Fruit fly (Drosophila melanogaster) whole organism, embryonic: Measurements from ENCODE around the gene mora.

Experiments
- Blimp-1 ChIP-seq: fragments of 200-800 bp; sonication (Bioruptor generic); optimal IDR thresholded peaks from 3 replicates; lab custom pipeline; 2018; ENCODE audit warnings: missing biosample characterization, missing genetic modification characterization, mild to moderate bottlenecking, moderate library complexity, missing genetic modification reagents
- C15 ChIP-seq: fragments of 200-800 bp; sonication (Bioruptor generic); IDR thresholded peaks from 3 replicates; pipeline ENCODE4 v1.3.6; 2022; ENCODE audit warnings: missing biosample characterization, missing genetic modification characterization
- CG11560 ChIP-seq: fragments of 200-800 bp; sonication (Bioruptor generic); IDR thresholded peaks from 3 replicates; pipeline ENCODE4 v1.3.6; 2022; ENCODE audit warnings: missing biosample characterization, missing genetic modification characterization
- CG12236 ChIP-seq: fragments of 200-800 bp; sonication (Bioruptor generic); optimal IDR thresholded peaks from 2 replicates; lab custom pipeline; 2016; ENCODE audit warnings: missing biosample characterization, missing genetic modification characterization
- CG1233 ChIP-seq: fragments of 200-800 bp; sonication (Bioruptor generic); optimal IDR thresholded peaks from 4 replicates; lab custom pipeline; 2018; ENCODE audit warnings: missing biosample characterization, mild to moderate bottlenecking, missing genetic modification characterization
- CG13287 ChIP-seq: fragments of 200-800 bp; sonication (Bioruptor generic); IDR thresholded peaks from 2 replicates; pipeline ENCODE4 v1.3.6; 2022; ENCODE audit warnings: missing biosample characterization, missing genetic modification characterization; ENCODE audit not compliant: partially characterized antibody
- CG14014 ChIP-seq: fragments of 200-800 bp; sonication (Bioruptor generic); IDR thresholded peaks from 2 replicates; pipeline ENCODE4 v1.3.6; 2022; ENCODE audit warnings: missing biosample characterization, missing genetic modification characterization
- CG1647 ChIP-seq: fragments of 200-800 bp; sonication (Bioruptor generic); optimal IDR thresholded peaks from 3 replicates; lab custom pipeline; 2016; ENCODE audit warnings: missing biosample characterization, missing genetic modification characterization
- CG16779 ChIP-seq: fragments of 200-800 bp; sonication (Bioruptor generic); IDR thresholded peaks from 2 replicates; pipeline ENCODE4 v1.3.6; 2022; ENCODE audit warnings: missing biosample characterization, missing genetic modification characterization
- CG18764 ChIP-seq: fragments of 200-800 bp; sonication (Bioruptor generic); optimal IDR thresholded peaks from 3 replicates; lab custom pipeline; 2016; ENCODE audit warnings: missing biosample characterization, missing genetic modification characterization
- CG2678 ChIP-seq: fragments of 200-800 bp; sonication (Bioruptor generic); optimal IDR thresholded peaks from 3 replicates; lab custom pipeline; 2019; ENCODE audit warnings: missing biosample characterization, mild to moderate bottlenecking, missing genetic modification characterization, moderate library complexity
- CG2875 ChIP-seq: fragments of 200-800 bp; sonication (Bioruptor generic); optimal IDR thresholded peaks from 2 replicates; lab custom pipeline; 2017; ENCODE audit warnings: missing biosample characterization, mild to moderate bottlenecking, missing genetic modification characterization, missing genetic modification reagents
- CG3065 ChIP-seq: fragments of 200-800 bp; sonication (Bioruptor generic); optimal IDR thresholded peaks from 2 replicates; lab custom pipeline; 2016; ENCODE audit warnings: missing biosample characterization, missing genetic modification characterization
- CG31224 ChIP-seq: fragments of 200-800 bp; sonication (Bioruptor generic); IDR thresholded peaks from 2 replicates; pipeline ENCODE4 v1.3.6; 2022; ENCODE audit warnings: missing biosample characterization, missing genetic modification characterization
- CG43689 ChIP-seq: fragments of 200-800 bp; sonication (Bioruptor generic); IDR thresholded peaks from 2 replicates; pipeline ENCODE4 v1.3.6; 2022; ENCODE audit warnings: missing biosample characterization, missing genetic modification characterization
- CG4730 ChIP-seq: fragments of 200-800 bp; sonication (Bioruptor generic); IDR thresholded peaks from 2 replicates; pipeline ENCODE4 v1.3.6; 2022; ENCODE audit warnings: missing biosample characterization, missing genetic modification characterization
- CG6813 ChIP-seq: fragments of 200-800 bp; sonication (Bioruptor generic); optimal IDR thresholded peaks from 2 replicates; lab custom pipeline; 2017; ENCODE audit warnings: missing biosample characterization, missing genetic modification characterization, mild to moderate bottlenecking, moderate library complexity, missing genetic modification reagents
- CG7357 ChIP-seq: fragments of 200-800 bp; sonication (Bioruptor generic); IDR thresholded peaks from 3 replicates; pipeline ENCODE4 v1.3.6; 2022; ENCODE audit warnings: missing biosample characterization, missing genetic modification characterization
- CG7745 ChIP-seq: fragments of 200-800 bp; sonication (Bioruptor generic); optimal IDR thresholded peaks from 2 replicates; lab custom pipeline; 2018; ENCODE audit warnings: missing biosample characterization, mild to moderate bottlenecking, missing genetic modification characterization, moderate library complexity
- CG7839 ChIP-seq: fragments of 200-800 bp; sonication (Bioruptor generic); optimal IDR thresholded peaks from 3 replicates; lab custom pipeline; 2018; ENCODE audit warnings: missing biosample characterization, mild to moderate bottlenecking, missing genetic modification characterization, moderate library complexity
- Dip2 ChIP-seq: fragments of 200-800 bp; sonication (Bioruptor generic); IDR thresholded peaks from 2 replicates; pipeline ENCODE4 v1.3.6; 2022; ENCODE audit warnings: missing biosample characterization, missing genetic modification characterization
- Doc3 ChIP-seq: fragments of 200-800 bp; sonication (Bioruptor generic); IDR thresholded peaks from 3 replicates; pipeline ENCODE4 v1.3.6; 2022; ENCODE audit warnings: missing biosample characterization, missing genetic modification characterization; ENCODE audit not compliant: partially characterized antibody
- Fer3 ChIP-seq: fragments of 200-800 bp; sonication (Bioruptor generic); optimal IDR thresholded peaks from 2 replicates; lab custom pipeline; 2018; ENCODE audit warnings: missing biosample characterization, mild to moderate bottlenecking, missing genetic modification characterization, moderate library complexity
- Gsc ChIP-seq: fragments of 200-800 bp; sonication (Bioruptor generic); IDR thresholded peaks from 2 replicates; pipeline ENCODE4 v1.3.6; 2022; ENCODE audit warnings: missing biosample characterization, missing genetic modification characterization
- Gug ChIP-seq: fragments of 200-800 bp; sonication (Bioruptor generic); IDR thresholded peaks from 4 replicates; pipeline ENCODE4 v1.3.6; 2022; ENCODE audit warnings: missing biosample characterization, missing genetic modification characterization
- H2.0 ChIP-seq: fragments of 200-800 bp; sonication (Bioruptor generic); IDR thresholded peaks from 2 replicates; pipeline ENCODE4 v1.3.6; 2022; ENCODE audit warnings: missing biosample characterization, missing genetic modification characterization
- HLH54F ChIP-seq: fragments of 200-800 bp; sonication (Bioruptor generic); optimal IDR thresholded peaks from 3 replicates; lab custom pipeline; 2016; ENCODE audit warnings: missing biosample characterization, missing genetic modification characterization
- Hr78 ChIP-seq, 2 experiments: fragments of 200-800 bp in 1 of 2; fragments of >200 bp in 1 of 2; sonication (Bioruptor generic) in 1 of 2; optimal IDR thresholded peaks; 2 replicates each; lab custom pipeline; 2017 to 2019; ENCODE audit warnings: missing biosample characterization in 2 of 2, missing genetic modification characterization in 2 of 2, mild to moderate bottlenecking in 1 of 2, moderate library complexity in 1 of 2
- Kr ChIP-seq: fragments of 200-800 bp; sonication (Bioruptor generic); optimal IDR thresholded peaks from 2 replicates; lab custom pipeline; 2017; ENCODE audit warnings: missing biosample characterization, mild to moderate bottlenecking, missing genetic modification characterization
- MBD-R2 ChIP-seq: fragments of 200-800 bp; sonication (Bioruptor generic); IDR thresholded peaks from 2 replicates; pipeline ENCODE4 v1.3.6; 2022; ENCODE audit warnings: missing biosample characterization, missing genetic modification characterization
- Mes4 ChIP-seq: fragments of 200-800 bp; sonication (Bioruptor generic); optimal IDR thresholded peaks from 2 replicates; lab custom pipeline; 2016; ENCODE audit warnings: missing biosample characterization, missing genetic modification characterization
- Ptx1 ChIP-seq: fragments of 200-800 bp; sonication (Bioruptor generic); IDR thresholded peaks from 2 replicates; pipeline ENCODE4 v1.3.6; 2022; ENCODE audit warnings: missing biosample characterization, missing genetic modification characterization
- Spps ChIP-seq: fragments of 200-800 bp; sonication (Bioruptor generic); optimal IDR thresholded peaks from 2 replicates; lab custom pipeline; 2018; ENCODE audit warnings: missing biosample characterization, mild to moderate bottlenecking, missing genetic modification characterization
- ase ChIP-seq: fragments of 200-800 bp; sonication (Bioruptor generic); IDR thresholded peaks from 3 replicates; pipeline ENCODE4 v1.3.6; 2022; ENCODE audit warnings: missing biosample characterization, missing genetic modification characterization
- chinmo ChIP-seq: fragments of 200-800 bp; sonication (Bioruptor generic); IDR thresholded peaks from 4 replicates; pipeline ENCODE4 v1.3.6; 2022; ENCODE audit warnings: missing biosample characterization, missing genetic modification characterization; ENCODE audit not compliant: partially characterized antibody
- crol ChIP-seq: fragments of 200-800 bp; sonication (Bioruptor generic); IDR thresholded peaks from 2 replicates; pipeline ENCODE4 v1.3.6; 2022; ENCODE audit warnings: missing biosample characterization, missing genetic modification characterization
- dmrt11E ChIP-seq: fragments of 200-800 bp; sonication (Bioruptor generic); optimal IDR thresholded peaks from 3 replicates; lab custom pipeline; 2018; ENCODE audit warnings: missing biosample characterization, mild to moderate bottlenecking, missing genetic modification characterization, moderate library complexity
- fu2 ChIP-seq: fragments of 200-800 bp; sonication (Bioruptor generic); optimal IDR thresholded peaks from 2 replicates; lab custom pipeline; 2016; ENCODE audit warnings: missing biosample characterization, missing genetic modification characterization
- gce ChIP-seq: fragments of 200-800 bp; sonication (Bioruptor generic); IDR thresholded peaks from 3 replicates; pipeline ENCODE4 v1.3.6; 2022; ENCODE audit warnings: missing biosample characterization, missing genetic modification characterization
- gcm2 ChIP-seq: fragments of 200-800 bp; sonication (Bioruptor generic); optimal IDR thresholded peaks from 2 replicates; lab custom pipeline; 2016; ENCODE audit warnings: missing biosample characterization, missing genetic modification characterization
- her ChIP-seq: fragments of 200-800 bp; sonication (Bioruptor generic); optimal IDR thresholded peaks from 2 replicates; lab custom pipeline; 2016; ENCODE audit warnings: missing biosample characterization, missing genetic modification characterization
- hth ChIP-seq: fragments of >200 bp; optimal IDR thresholded peaks from 2 replicates; lab custom pipeline; 2017; ENCODE audit warnings: inconsistent platforms
- mld ChIP-seq: fragments of 200-800 bp; sonication (Bioruptor generic); IDR thresholded peaks from 3 replicates; pipeline ENCODE4 v1.3.6; 2022; ENCODE audit warnings: missing biosample characterization, missing genetic modification characterization; ENCODE audit not compliant: partially characterized antibody
- pzg ChIP-seq: fragments of 200-800 bp; sonication (Bioruptor generic); optimal IDR thresholded peaks from 3 replicates; lab custom pipeline; 2018; ENCODE audit warnings: missing biosample characterization, mild to moderate bottlenecking, missing genetic modification characterization, moderate library complexity
- shn ChIP-seq: fragments of 200-800 bp; sonication (Bioruptor generic); optimal IDR thresholded peaks from 3 replicates; lab custom pipeline; 2016; ENCODE audit warnings: missing biosample characterization, missing genetic modification characterization
- sisA ChIP-seq: fragments of 200-800 bp; sonication (Bioruptor generic); IDR thresholded peaks from 2 replicates; pipeline ENCODE4 v1.3.6; 2022; ENCODE audit warnings: missing biosample characterization, missing genetic modification characterization
- sna ChIP-seq: fragments of 200-800 bp; sonication (Bioruptor generic); IDR thresholded peaks from 2 replicates; pipeline ENCODE4 v1.3.6; 2022; ENCODE audit warnings: missing biosample characterization, missing genetic modification characterization; ENCODE audit not compliant: partially characterized antibody
- sqz ChIP-seq: fragments of 200-800 bp; sonication (Bioruptor generic); optimal IDR thresholded peaks from 3 replicates; lab custom pipeline; 2018; ENCODE audit warnings: missing biosample characterization, mild to moderate bottlenecking, missing genetic modification characterization
- wdn ChIP-seq: fragments of 200-800 bp; sonication (Bioruptor generic); IDR thresholded peaks from 2 replicates; pipeline ENCODE4 v1.3.6; 2022; ENCODE audit warnings: missing biosample characterization, missing genetic modification characterization
- wor ChIP-seq: fragments of 200-800 bp; sonication (Bioruptor generic); IDR thresholded peaks from 2 replicates; pipeline ENCODE4 v1.3.6; 2022; ENCODE audit warnings: missing biosample characterization, missing genetic modification characterization
- z ChIP-seq: fragments of 200-800 bp; sonication (Bioruptor generic); IDR thresholded peaks from 3 replicates; pipeline ENCODE4 v1.3.6; 2022; ENCODE audit warnings: missing biosample characterization, missing genetic modification characterization

mora gene

dm6 chr3R:24188619-24189018 is 2.5 kb downstream of the mora start, which contains the start of gene CG5515 (continued):
- TF ChIP-seq chinmo (GFP tag; lab: Robert Waterston, UW) (0 out of 4 replicates have a peak, but pooled peaks have one; percentile 30), H2.0 (GFP tag; lab: Robert Waterston, UW) (peak; percentile 80), CG1233 (GFP tag; lab: Kevin White, UChicago) (peak; percentile 50), CG6813 (GFP tag; lab: Kevin White, UChicago) (no peak), Mes4 (GFP tag; lab: Kevin White, UChicago) (peak; percentile 76), sqz (GFP tag; lab: Kevin White, UChicago) (no peak), sisA (GFP tag; lab: Robert Waterston, UW) (peak; percentile 89), crol (GFP tag; lab: Robert Waterston, UW) (no peak), C15 (GFP tag; lab: Robert Waterston, UW) (no peak), CG11560 (peak; percentile 64; the same call in 2 of the 3 replicates), CG7357 (peak; percentile 62; the same call in 1 of the 3 replicates), Gsc (GFP tag; lab: Robert Waterston, UW) (0 out of 2 replicates have a peak, but pooled peaks have one; percentile 32), CG16779 (GFP tag; lab: Robert Waterston, UW) (no peak), CG2875 (no peak), CG2678 (no peak), her (GFP tag; lab: Kevin White, UChicago) (peak; percentile 48), mld (GFP tag; lab: Robert Waterston, UW) (peak; percentile 56; the same call in 1 of the 3 replicates), Hr78 (GFP tag; optimal IDR thresholded peaks at IDR 0.05; lab: Kevin White, UChicago) (no peak), sna (GFP tag; lab: Robert Waterston, UW) (peak; percentile 91), CG13287 (GFP tag; lab: Robert Waterston, UW) (peak; percentile 89), shn (GFP tag; lab: Kevin White, UChicago) (peak; percentile 89), pzg (GFP tag; lab: Kevin White, UChicago) (peak; percentile 57), Ptx1 (GFP tag; lab: Robert Waterston, UW) (peak; percentile 88), CG7839 (tag; lab: Kevin White, UChicago) (peak; percentile 64), Blimp-1 (GFP tag; lab: Kevin White, UChicago) (peak; percentile 80), Dip2 (GFP tag; lab: Robert Waterston, UW) (no peak), ase (GFP tag; lab: Robert Waterston, UW) (peak; percentile 83), Spps (tag; lab: Kevin White, UChicago) (peak; percentile 20), fu2 (GFP tag; lab: Kevin White, UChicago) (peak; percentile 87), Kr (no peak), CG12236 (GFP tag; lab: Kevin White, UChicago) (peak; percentile 32), Gug (GFP tag; lab: Robert Waterston, UW) (peak; percentile 27; the same call in 1 of the 4 replicates), CG14014 (GFP tag; lab: Robert Waterston, UW) (peak; percentile 70; the same call in 1 of the 2 replicates), Doc3 (peak; percentile 58; the same call in 1 of the 3 replicates), Fer3 (tag; lab: Kevin White, UChicago) (peak; percentile 48), MBD-R2 (GFP tag; lab: Robert Waterston, UW) (peak; percentile 88), CG18764 (GFP tag; lab: Kevin White, UChicago) (peak; percentile 95), CG4730 (GFP tag; lab: Robert Waterston, UW) (peak; percentile 75), CG3065 (GFP tag; lab: Kevin White, UChicago) (no peak), CG31224 (GFP tag; lab: Robert Waterston, UW) (peak; percentile 47; the same call in 1 of the 2 replicates), HLH54F (peak; percentile 88), gce (peak; percentile 38; the same call in 1 of the 3 replicates), CG7745 (tag; lab: Kevin White, UChicago) (no peak), gcm2 (GFP tag; lab: Kevin White, UChicago) (peak; percentile 38), wor (GFP tag; lab: Robert Waterston, UW) (peak; percentile 90), hth (no peak), z (no peak), CG43689 (GFP tag; lab: Robert Waterston, UW) (no peak), wdn (peak; percentile 81), dmrt11E (tag; lab: Kevin White, UChicago) (peak; percentile 82), CG1647 (GFP tag; lab: Kevin White, UChicago) (peak; percentile 68)
